Fruit fly (Drosophila melanogaster) whole organism, embryonic: ENCODE measurements around the gene iav.

Experiments
- C15 ChIP-seq: fragments of 200-800 bp; sonication (Bioruptor generic); IDR thresholded peaks from 3 replicates; pipeline ENCODE4 v1.3.6; 2022; ENCODE audit warnings: missing biosample characterization, missing genetic modification characterization
- CG10147 ChIP-seq: fragments of 200-800 bp; sonication (Bioruptor generic); optimal IDR thresholded peaks from 2 replicates; lab custom pipeline; 2019; ENCODE audit warnings: missing biosample characterization, mild to moderate bottlenecking, missing genetic modification characterization, moderate library complexity
- CG10321 ChIP-seq: fragments of 200-800 bp; sonication (Bioruptor generic); IDR thresholded peaks from 2 replicates; pipeline ENCODE4 v1.3.6; 2022; ENCODE audit warnings: missing biosample characterization, missing genetic modification characterization
- CG10462 ChIP-seq: fragments of 200-800 bp; sonication (Bioruptor generic); optimal IDR thresholded peaks from 2 replicates; lab custom pipeline; 2016; ENCODE audit warnings: missing biosample characterization, missing genetic modification characterization
- CG10565 ChIP-seq: fragments of 200-800 bp; sonication (Bioruptor generic); optimal IDR thresholded peaks from 3 replicates; lab custom pipeline; 2016; ENCODE audit warnings: missing biosample characterization, mild to moderate bottlenecking, missing genetic modification characterization
- CG11560 ChIP-seq: fragments of 200-800 bp; sonication (Bioruptor generic); IDR thresholded peaks from 3 replicates; pipeline ENCODE4 v1.3.6; 2022; ENCODE audit warnings: missing biosample characterization, missing genetic modification characterization
- CG13424 ChIP-seq: fragments of 200-800 bp; sonication (Bioruptor generic); optimal IDR thresholded peaks from 2 replicates; lab custom pipeline; 2019; ENCODE audit warnings: missing biosample characterization, mild to moderate bottlenecking, missing genetic modification characterization, moderate library complexity
- CG13775 ChIP-seq: fragments of 200-800 bp; sonication (Bioruptor generic); optimal IDR thresholded peaks from 3 replicates; lab custom pipeline; 2017; ENCODE audit warnings: missing biosample characterization, mild to moderate bottlenecking, missing genetic modification characterization
- CG14667 ChIP-seq: fragments of 200-800 bp; sonication (Bioruptor generic); IDR thresholded peaks from 2 replicates; pipeline ENCODE4 v1.3.6; 2022; ENCODE audit warnings: missing biosample characterization, missing genetic modification characterization
- CG15479 ChIP-seq: fragments of 200-800 bp; sonication (Bioruptor generic); optimal IDR thresholded peaks from 3 replicates; lab custom pipeline; 2019; ENCODE audit warnings: missing biosample characterization, mild to moderate bottlenecking, missing genetic modification characterization, moderate library complexity
- CG17385 ChIP-seq: fragments of 200-800 bp; sonication (Bioruptor generic); optimal IDR thresholded peaks from 3 replicates; lab custom pipeline; 2018; ENCODE audit warnings: missing biosample characterization, mild to moderate bottlenecking, missing genetic modification characterization
- CG17802 ChIP-seq: fragments of 200-800 bp; sonication (Bioruptor generic); optimal IDR thresholded peaks from 2 replicates; lab custom pipeline; 2018; ENCODE audit warnings: missing biosample characterization, mild to moderate bottlenecking, missing genetic modification characterization, moderate library complexity
- CG17829 ChIP-seq: fragments of 200-800 bp; optimal IDR thresholded peaks from 2 replicates; lab custom pipeline; 2019; ENCODE audit warnings: missing biosample characterization, mild to moderate bottlenecking, missing genetic modification characterization, moderate library complexity
- CG2202 ChIP-seq: fragments of 200-800 bp; sonication (Bioruptor generic); optimal IDR thresholded peaks from 2 replicates; lab custom pipeline; 2018; ENCODE audit warnings: missing biosample characterization, mild to moderate bottlenecking, missing genetic modification characterization
- CG30020 ChIP-seq: fragments of 200-800 bp; optimal IDR thresholded peaks from 2 replicates; lab custom pipeline; 2019; ENCODE audit warnings: missing biosample characterization, mild to moderate bottlenecking, missing genetic modification characterization, moderate library complexity
- CG34376 ChIP-seq: fragments of 200-800 bp; sonication (Bioruptor generic); optimal IDR thresholded peaks from 2 replicates; lab custom pipeline; 2018; ENCODE audit warnings: missing biosample characterization, mild to moderate bottlenecking, missing genetic modification characterization
- CG3838 ChIP-seq: fragments of 200-800 bp; sonication (Bioruptor generic); optimal IDR thresholded peaks from 3 replicates; lab custom pipeline; 2016; ENCODE audit warnings: missing biosample characterization, missing genetic modification characterization
- CG5180 ChIP-seq: fragments of 200-800 bp; sonication (Bioruptor generic); optimal IDR thresholded peaks from 3 replicates; lab custom pipeline; 2017; ENCODE audit warnings: missing biosample characterization, missing genetic modification characterization, mild to moderate bottlenecking, moderate library complexity, missing genetic modification reagents
- CG6272 ChIP-seq: fragments of 200-800 bp; sonication (Bioruptor generic); IDR thresholded peaks from 2 replicates; pipeline ENCODE4 v1.3.6; 2022; ENCODE audit warnings: missing biosample characterization, missing genetic modification characterization
- CG6791 ChIP-seq: fragments of 200-800 bp; sonication (Bioruptor generic); IDR thresholded peaks from 3 replicates; pipeline ENCODE4 v1.3.6; 2022; ENCODE audit warnings: missing biosample characterization, missing genetic modification characterization; ENCODE audit not compliant: partially characterized antibody
- CG9797 ChIP-seq: fragments of 200-800 bp; sonication (Bioruptor generic); optimal IDR thresholded peaks from 3 replicates; lab custom pipeline; 2018; ENCODE audit warnings: missing biosample characterization, mild to moderate bottlenecking, missing genetic modification characterization
- CG9817 ChIP-seq: fragments of 200-800 bp; sonication (Bioruptor generic); optimal IDR thresholded peaks from 2 replicates; lab custom pipeline; 2018; ENCODE audit warnings: missing biosample characterization, mild to moderate bottlenecking, missing genetic modification characterization, moderate library complexity
- Dek ChIP-seq: fragments of 200-800 bp; sonication (Bioruptor generic); optimal IDR thresholded peaks from 3 replicates; lab custom pipeline; 2019; ENCODE audit warnings: missing biosample characterization, mild to moderate bottlenecking, missing genetic modification characterization, moderate library complexity
- Dfd ChIP-seq, 2 experiments: fragments of >200 bp; optimal IDR thresholded peaks; 2 replicates each; lab custom pipeline; 2017; ENCODE audit warnings: missing biosample characterization in 2 of 2, missing genetic modification characterization in 2 of 2
- HLH3B ChIP-seq: fragments of 200-800 bp; sonication (Bioruptor generic); IDR thresholded peaks from 2 replicates; pipeline ENCODE4 v1.3.6; 2022; ENCODE audit warnings: missing biosample characterization, missing genetic modification characterization
- Hsf ChIP-seq: fragments of 200-800 bp; sonication (Bioruptor generic); optimal IDR thresholded peaks from 3 replicates; lab custom pipeline; 2016; ENCODE audit warnings: missing biosample characterization, missing genetic modification characterization
- Oaz ChIP-seq: fragments of 200-800 bp; sonication (Bioruptor generic); IDR thresholded peaks from 2 replicates; pipeline ENCODE4 v1.3.6; 2022; ENCODE audit warnings: missing biosample characterization, missing genetic modification characterization
- Ptx1 ChIP-seq: fragments of 200-800 bp; sonication (Bioruptor generic); IDR thresholded peaks from 2 replicates; pipeline ENCODE4 v1.3.6; 2022; ENCODE audit warnings: missing biosample characterization, missing genetic modification characterization
- Vsx1 ChIP-seq: fragments of 200-800 bp; sonication (Bioruptor generic); optimal IDR thresholded peaks from 2 replicates; lab custom pipeline; 2017; ENCODE audit warnings: missing biosample characterization, mild to moderate bottlenecking, missing genetic modification characterization, missing genetic modification reagents
- ato ChIP-seq: fragments of 200-800 bp; sonication (Bioruptor generic); IDR thresholded peaks from 2 replicates; pipeline ENCODE4 v1.3.6; 2022; ENCODE audit warnings: missing biosample characterization, missing genetic modification characterization; ENCODE audit not compliant: partially characterized antibody
- cas ChIP-seq: fragments of 200-800 bp; sonication (Bioruptor generic); IDR thresholded peaks from 2 replicates; pipeline ENCODE4 v1.3.6; 2022; ENCODE audit warnings: missing biosample characterization, missing genetic modification characterization
- chm ChIP-seq: fragments of 200-800 bp; sonication (Bioruptor generic); IDR thresholded peaks from 2 replicates; pipeline ENCODE4 v1.3.6; 2022; ENCODE audit warnings: missing biosample characterization, missing genetic modification characterization
- dati ChIP-seq: fragments of 200-800 bp; sonication (Bioruptor generic); IDR thresholded peaks from 2 replicates; pipeline ENCODE4 v1.3.6; 2022; ENCODE audit warnings: missing biosample characterization, missing genetic modification characterization
- emc ChIP-seq: fragments of 200-800 bp; sonication (Bioruptor generic); optimal IDR thresholded peaks from 2 replicates; lab custom pipeline; 2016; ENCODE audit warnings: missing biosample characterization, missing genetic modification characterization
- fd102C ChIP-seq: fragments of 200-800 bp; sonication (Bioruptor generic); optimal IDR thresholded peaks from 2 replicates; lab custom pipeline; 2018; ENCODE audit warnings: missing biosample characterization, mild to moderate bottlenecking, missing genetic modification characterization, moderate library complexity
- gem ChIP-seq: fragments of 200-800 bp; sonication (Bioruptor generic); optimal IDR thresholded peaks from 2 replicates; lab custom pipeline; 2019; ENCODE audit warnings: missing biosample characterization, mild to moderate bottlenecking, missing genetic modification characterization, moderate library complexity
- gt ChIP-seq: fragments of 200-800 bp; sonication (Bioruptor generic); IDR thresholded peaks from 2 replicates; pipeline ENCODE4 v1.3.6; 2022; ENCODE audit warnings: missing biosample characterization, missing genetic modification characterization
- hkb ChIP-seq, 2 experiments: fragments of 200-800 bp in 1 of 2; fragments of >200 bp in 1 of 2; sonication (Bioruptor generic) in 1 of 2; IDR thresholded peaks in 1 of 2; optimal IDR thresholded peaks in 1 of 2; 2 replicates each; pipeline versions ENCODE4 v1.3.6 to Lab custom; 2017 to 2022; ENCODE audit warnings: missing biosample characterization in 1 of 2, missing genetic modification characterization in 1 of 2
- ken ChIP-seq: fragments of 200-800 bp; sonication (Bioruptor generic); IDR thresholded peaks from 3 replicates; pipeline ENCODE4 v1.3.6; 2022; ENCODE audit warnings: missing biosample characterization, missing genetic modification characterization
- lab ChIP-seq: fragments of 200-800 bp; sonication (Bioruptor generic); optimal IDR thresholded peaks from 3 replicates; lab custom pipeline; 2017; ENCODE audit warnings: missing biosample characterization, missing genetic modification characterization, mild to moderate bottlenecking, moderate library complexity, missing genetic modification reagents
- nom ChIP-seq: fragments of 200-800 bp; sonication (Bioruptor generic); optimal IDR thresholded peaks from 2 replicates; lab custom pipeline; 2017; ENCODE audit warnings: missing biosample characterization, missing genetic modification characterization, mild to moderate bottlenecking, moderate library complexity, missing genetic modification reagents
- oc ChIP-seq: fragments of 200-800 bp; sonication (Bioruptor generic); optimal IDR thresholded peaks from 2 replicates; lab custom pipeline; 2018; ENCODE audit warnings: missing biosample characterization, mild to moderate bottlenecking, missing genetic modification characterization, moderate library complexity
- rib ChIP-seq: fragments of 200-800 bp; sonication (Bioruptor generic); IDR thresholded peaks from 2 replicates; pipeline ENCODE4 v1.3.6; 2022; ENCODE audit warnings: missing biosample characterization, missing genetic modification characterization
- sc ChIP-seq, 3 experiments: fragments of >200 bp in 2 of 3; fragments of 200-800 bp in 1 of 3; sonication (Bioruptor generic) in 1 of 3; optimal IDR thresholded peaks; 2 replicates in 2 of 3; 3 replicates in 1 of 3; lab custom pipeline; 2017; ENCODE audit warnings: mild to moderate bottlenecking in 1 of 3, missing biosample characterization in 1 of 3, missing genetic modification characterization in 1 of 3, missing genetic modification reagents in 1 of 3
- sens-2 ChIP-seq: fragments of 200-800 bp; sonication (Bioruptor generic); IDR thresholded peaks from 2 replicates; pipeline ENCODE4 v1.3.6; 2022; ENCODE audit warnings: missing biosample characterization, missing genetic modification characterization
- sima ChIP-seq: fragments of 200-800 bp; sonication (Bioruptor generic); optimal IDR thresholded peaks from 2 replicates; lab custom pipeline; 2016; ENCODE audit warnings: missing biosample characterization, missing genetic modification characterization
- tio ChIP-seq: fragments of 200-800 bp; sonication (Bioruptor generic); optimal IDR thresholded peaks from 2 replicates; lab custom pipeline; 2017; ENCODE audit warnings: missing biosample characterization, missing genetic modification characterization, inconsistent platforms
- wor ChIP-seq: fragments of 200-800 bp; sonication (Bioruptor generic); IDR thresholded peaks from 2 replicates; pipeline ENCODE4 v1.3.6; 2022; ENCODE audit warnings: missing biosample characterization, missing genetic modification characterization
- zfh1 ChIP-seq: fragments of 200-800 bp; sonication (Bioruptor generic); IDR thresholded peaks from 3 replicates; pipeline ENCODE4 v1.3.6; 2022; ENCODE audit warnings: missing biosample characterization, missing genetic modification characterization

The iav gene

DNA sequence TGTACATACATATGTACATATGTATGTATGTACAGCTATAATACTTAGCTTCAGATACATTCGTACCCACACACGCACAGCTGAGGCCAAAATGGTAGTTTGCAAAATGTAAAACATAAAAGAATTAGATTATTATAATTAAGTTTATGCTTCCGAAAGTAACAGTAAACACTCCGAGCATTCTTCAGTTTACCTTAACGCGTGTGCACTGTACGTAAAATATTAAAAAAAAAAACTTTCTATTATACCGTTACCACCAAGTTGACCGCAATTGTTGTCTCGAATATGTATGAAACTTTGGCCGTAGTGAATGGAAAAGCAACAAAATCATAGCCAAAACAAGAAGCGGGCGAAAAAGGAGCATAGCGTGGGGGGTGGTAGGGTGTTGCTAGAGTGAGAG, 40.8 kb downstream of the iav start (continued):
- TF ChIP-seq sc (optimal IDR thresholded peaks at IDR 0.05; lab: Kevin White, UChicago) (no peak), sc (GFP tag; optimal IDR thresholded peaks at IDR 0.05; lab: Kevin White, UChicago) (peak; percentile 57), cas (no peak), lab (peak; percentile 93), CG17802 (peak; percentile 23), CG14667 (peak; percentile 67; the same call in 1 of the 2 replicates), emc (GFP tag; lab: Kevin White, UChicago) (peak; percentile 24), CG10462 (no peak), tio (GFP tag; lab: Kevin White, UChicago) (peak; percentile 68), CG17385 (GFP tag; lab: Kevin White, UChicago) (peak; percentile 76), CG34376 (GFP tag; lab: Kevin White, UChicago) (no peak), hkb (optimal IDR thresholded peaks at IDR 0.05; lab: Kevin White, UChicago) (no peak), hkb (GFP tag; IDR thresholded peaks at IDR 0.05; lab: Robert Waterston, UW) (peak; percentile 87), oc (tag; lab: Kevin White, UChicago) (peak; percentile 78), fd102C (GFP tag; lab: Kevin White, UChicago) (no peak), CG10147 (GFP tag; lab: Kevin White, UChicago) (peak; percentile 77), CG10321 (GFP tag; lab: Robert Waterston, UW) (0 out of 2 replicates have a peak, but pooled peaks have one; percentile 32), gem (tag; lab: Kevin White, UChicago) (peak; percentile 91), sens-2 (GFP tag; lab: Robert Waterston, UW) (peak; percentile 48; the same call in 1 of the 2 replicates), CG9817 (tag; lab: Kevin White, UChicago) (peak; percentile 69), Oaz (GFP tag; lab: Robert Waterston, UW) (peak; percentile 53; the same call in 1 of the 2 replicates), Ptx1 (GFP tag; lab: Robert Waterston, UW) (peak; percentile 87), nom (GFP tag; lab: Kevin White, UChicago) (no peak), rib (GFP tag; lab: Robert Waterston, UW) (no peak), Hsf (GFP tag; lab: Kevin White, UChicago) (peak; percentile 76), zfh1 (GFP tag; lab: Robert Waterston, UW) (peak; percentile 84), CG9797 (no peak), sima (GFP tag; lab: Kevin White, UChicago) (no peak), Vsx1 (peak; percentile 65), wor (GFP tag; lab: Robert Waterston, UW) (peak; percentile 59), CG3838 (no peak), C15 (GFP tag; lab: Robert Waterston, UW) (0 out of 3 replicates have a peak, but pooled peaks have one; percentile 43), CG10565 (GFP tag; lab: Kevin White, UChicago) (peak; percentile 28), CG17829 (peak; percentile 70), CG5180 (peak; percentile 66), ken (GFP tag; lab: Robert Waterston, UW) (peak; percentile 78), gt (GFP tag; lab: Robert Waterston, UW) (no peak), Dfd (GFP tag; optimal IDR thresholded peaks at IDR 0.05; lab: Kevin White, UChicago) (no peak), CG15479 (GFP tag; lab: Kevin White, UChicago) (no peak), Dek (tag; lab: Kevin White, UChicago) (peak; percentile 77), CG6272 (peak; percentile 40; the same call in 1 of the 2 replicates), ato (GFP tag; lab: Robert Waterston, UW) (no peak), CG30020 (tag; lab: Kevin White, UChicago) (peak; percentile 1), CG13424 (peak; percentile 76), CG2202 (tag; lab: Kevin White, UChicago) (peak; percentile 50), CG11560 (tag; lab: Robert Waterston, UW) (0 out of 3 replicates have a peak, but pooled peaks have one; percentile 42), CG6791 (GFP tag; lab: Robert Waterston, UW) (no peak), dati (GFP tag; lab: Robert Waterston, UW) (peak; percentile 51), CG13775 (GFP tag; lab: Kevin White, UChicago) (peak; percentile 63), HLH3B (GFP tag; lab: Robert Waterston, UW) (peak; percentile 81), chm (GFP tag; lab: Robert Waterston, UW) (peak; percentile 60; the same call in 1 of the 2 replicates)
